Fruit fly (Drosophila melanogaster) whole organism, embryonic: Measurements from ENCODE around the gene CG8892.

Experiments used
- BEAF-32 ChIP-seq: fragments of 200-800 bp; sonication (Bioruptor generic); optimal IDR thresholded peaks from 3 replicates; lab custom pipeline; 2017; ENCODE audit warnings: missing biosample characterization, missing genetic modification characterization, mild to moderate bottlenecking, moderate library complexity, missing genetic modification reagents
- CG12104 ChIP-seq: fragments of 200-800 bp; sonication (Bioruptor generic); optimal IDR thresholded peaks from 3 replicates; lab custom pipeline; 2016; ENCODE audit warnings: missing biosample characterization, missing genetic modification characterization
- CG1603 ChIP-seq: fragments of 200-800 bp; sonication (Bioruptor generic); optimal IDR thresholded peaks from 2 replicates; lab custom pipeline; 2019; ENCODE audit warnings: missing biosample characterization, mild to moderate bottlenecking, missing genetic modification characterization, moderate library complexity
- CG17912 ChIP-seq: fragments of 200-800 bp; sonication (Bioruptor generic); optimal IDR thresholded peaks from 2 replicates; lab custom pipeline; 2018; ENCODE audit warnings: missing biosample characterization, mild to moderate bottlenecking, missing genetic modification characterization
- CG18262 ChIP-seq: fragments of 200-800 bp; optimal IDR thresholded peaks from 3 replicates; lab custom pipeline; 2019; ENCODE audit warnings: missing biosample characterization, mild to moderate bottlenecking, missing genetic modification characterization, moderate library complexity
- CG2712 ChIP-seq: fragments of 200-800 bp; optimal IDR thresholded peaks from 3 replicates; lab custom pipeline; 2019; ENCODE audit warnings: missing biosample characterization, mild to moderate bottlenecking, missing genetic modification characterization, moderate library complexity
- CG3407 ChIP-seq: fragments of 200-800 bp; sonication (Bioruptor generic); optimal IDR thresholded peaks from 2 replicates; lab custom pipeline; 2018; ENCODE audit warnings: missing biosample characterization, mild to moderate bottlenecking, missing genetic modification characterization
- CG34224 ChIP-seq: fragments of 200-800 bp; sonication (Bioruptor generic); IDR thresholded peaks from 3 replicates; pipeline ENCODE4 v1.3.6; 2022; ENCODE audit warnings: missing biosample characterization, missing genetic modification characterization; ENCODE audit not compliant: partially characterized antibody
- CG4282 ChIP-seq: fragments of 200-800 bp; sonication (Bioruptor generic); optimal IDR thresholded peaks from 2 replicates; lab custom pipeline; 2016; ENCODE audit warnings: missing biosample characterization, missing genetic modification characterization
- CG6272 ChIP-seq: fragments of 200-800 bp; sonication (Bioruptor generic); IDR thresholded peaks from 2 replicates; pipeline ENCODE4 v1.3.6; 2022; ENCODE audit warnings: missing biosample characterization, missing genetic modification characterization
- CG6765 ChIP-seq: fragments of 200-800 bp; sonication (Bioruptor generic); optimal IDR thresholded peaks from 3 replicates; lab custom pipeline; 2017; ENCODE audit warnings: missing biosample characterization, mild to moderate bottlenecking, missing genetic modification characterization
- CrebB ChIP-seq: fragments of 200-800 bp; sonication (Bioruptor generic); optimal IDR thresholded peaks from 3 replicates; lab custom pipeline; 2018; ENCODE audit warnings: missing biosample characterization, mild to moderate bottlenecking, missing genetic modification characterization
- Dad ChIP-seq: fragments of 200-800 bp; sonication (Bioruptor generic); optimal IDR thresholded peaks from 3 replicates; lab custom pipeline; 2016; ENCODE audit warnings: missing biosample characterization, missing genetic modification characterization
- Dfd ChIP-seq, 2 experiments: fragments of >200 bp; optimal IDR thresholded peaks; 2 replicates each; lab custom pipeline; 2017; ENCODE audit warnings: missing biosample characterization in 2 of 2, missing genetic modification characterization in 2 of 2
- ERR ChIP-seq: fragments of 200-800 bp; sonication (Bioruptor generic); optimal IDR thresholded peaks from 2 replicates; lab custom pipeline; 2016; ENCODE audit warnings: missing biosample characterization, missing genetic modification characterization
- Nf-YB ChIP-seq: fragments of 200-800 bp; sonication (Bioruptor generic); optimal IDR thresholded peaks from 3 replicates; lab custom pipeline; 2019; ENCODE audit warnings: missing biosample characterization, mild to moderate bottlenecking, missing genetic modification characterization, moderate library complexity
- Oli ChIP-seq: fragments of 200-800 bp; sonication (Bioruptor generic); optimal IDR thresholded peaks from 2 replicates; lab custom pipeline; 2018; ENCODE audit warnings: missing biosample characterization, mild to moderate bottlenecking, missing genetic modification characterization, moderate library complexity
- Rfx ChIP-seq: fragments of 200-800 bp; sonication (Bioruptor generic); IDR thresholded peaks from 2 replicates; pipeline ENCODE4 v1.3.6; 2022; ENCODE audit warnings: missing biosample characterization, missing genetic modification characterization
- Rx ChIP-seq: fragments of 200-800 bp; sonication (Bioruptor generic); IDR thresholded peaks from 2 replicates; pipeline ENCODE4 v1.3.6; 2022; ENCODE audit warnings: missing biosample characterization, missing genetic modification characterization
- ac ChIP-seq: fragments of 200-800 bp; sonication (Bioruptor generic); optimal IDR thresholded peaks from 3 replicates; lab custom pipeline; 2017; ENCODE audit warnings: missing biosample characterization, mild to moderate bottlenecking, missing genetic modification characterization
- al ChIP-seq: fragments of 200-800 bp; sonication (Bioruptor generic); IDR thresholded peaks from 2 replicates; pipeline ENCODE4 v1.3.6; 2022; ENCODE audit warnings: missing biosample characterization, missing genetic modification characterization
- ase ChIP-seq: fragments of 200-800 bp; sonication (Bioruptor generic); IDR thresholded peaks from 3 replicates; pipeline ENCODE4 v1.3.6; 2022; ENCODE audit warnings: missing biosample characterization, missing genetic modification characterization
- cato ChIP-seq: fragments of 200-800 bp; sonication (Bioruptor generic); optimal IDR thresholded peaks from 2 replicates; lab custom pipeline; 2016; ENCODE audit warnings: missing biosample characterization, missing genetic modification characterization, borderline replicate concordance
- dmrt99B ChIP-seq: fragments of 200-800 bp; sonication (Bioruptor generic); optimal IDR thresholded peaks from 2 replicates; lab custom pipeline; 2018; ENCODE audit warnings: missing biosample characterization, mild to moderate bottlenecking, missing genetic modification characterization, moderate library complexity
- fd64A ChIP-seq: fragments of 200-800 bp; sonication (Bioruptor generic); optimal IDR thresholded peaks from 3 replicates; lab custom pipeline; 2018; ENCODE audit warnings: missing biosample characterization, mild to moderate bottlenecking, missing genetic modification characterization
- gem ChIP-seq: fragments of 200-800 bp; sonication (Bioruptor generic); optimal IDR thresholded peaks from 2 replicates; lab custom pipeline; 2019; ENCODE audit warnings: missing biosample characterization, mild to moderate bottlenecking, missing genetic modification characterization, moderate library complexity
- h ChIP-seq: fragments of >200 bp; optimal IDR thresholded peaks from 2 replicates; lab custom pipeline; 2017
- ind ChIP-seq: fragments of 200-800 bp; sonication (Bioruptor generic); optimal IDR thresholded peaks from 3 replicates; lab custom pipeline; 2016; ENCODE audit warnings: missing biosample characterization, missing genetic modification characterization
- insv ChIP-seq, 2 experiments: fragments of 200-800 bp; sonication (Bioruptor generic); optimal IDR thresholded peaks; 3 replicates each; lab custom pipeline; 2016 to 2018; ENCODE audit warnings: missing biosample characterization in 2 of 2, missing genetic modification characterization in 2 of 2
- kay ChIP-seq: fragments of 200-800 bp; sonication (Bioruptor generic); optimal IDR thresholded peaks from 2 replicates; lab custom pipeline; 2016; ENCODE audit warnings: missing biosample characterization, missing genetic modification characterization
- mirr ChIP-seq: fragments of 200-800 bp; sonication (Bioruptor generic); optimal IDR thresholded peaks from 3 replicates; lab custom pipeline; 2018; ENCODE audit warnings: missing biosample characterization, mild to moderate bottlenecking, missing genetic modification characterization
- nau ChIP-seq: fragments of 200-800 bp; sonication (Bioruptor generic); optimal IDR thresholded peaks from 3 replicates; lab custom pipeline; 2017; ENCODE audit warnings: missing biosample characterization, mild to moderate bottlenecking, missing genetic modification characterization, missing genetic modification reagents
- nerfin-2 ChIP-seq: fragments of 200-800 bp; sonication (Bioruptor generic); IDR thresholded peaks from 2 replicates; pipeline ENCODE4 v1.3.6; 2022; ENCODE audit warnings: missing biosample characterization, missing genetic modification characterization; ENCODE audit not compliant: partially characterized antibody
- nmo ChIP-seq: fragments of 200-800 bp; sonication (Bioruptor generic); optimal IDR thresholded peaks from 2 replicates; lab custom pipeline; 2018; ENCODE audit warnings: missing biosample characterization, mild to moderate bottlenecking, missing genetic modification characterization, moderate library complexity
- pfk ChIP-seq: fragments of 200-800 bp; sonication (Bioruptor generic); optimal IDR thresholded peaks from 2 replicates; lab custom pipeline; 2018; ENCODE audit warnings: missing biosample characterization, mild to moderate bottlenecking, missing genetic modification characterization, moderate library complexity
- phol ChIP-seq: fragments of 200-800 bp; sonication (Bioruptor generic); optimal IDR thresholded peaks from 3 replicates; lab custom pipeline; 2018; ENCODE audit warnings: missing biosample characterization, mild to moderate bottlenecking, missing genetic modification characterization, moderate library complexity
- psq ChIP-seq: fragments of 200-800 bp; sonication (Bioruptor generic); optimal IDR thresholded peaks from 2 replicates; lab custom pipeline; 2017; ENCODE audit warnings: missing biosample characterization, missing genetic modification characterization
- pum ChIP-seq: fragments of 200-800 bp; sonication (Bioruptor generic); optimal IDR thresholded peaks from 2 replicates; lab custom pipeline; 2016; ENCODE audit warnings: missing biosample characterization, missing genetic modification characterization
- pzg ChIP-seq: fragments of 200-800 bp; sonication (Bioruptor generic); optimal IDR thresholded peaks from 3 replicates; lab custom pipeline; 2018; ENCODE audit warnings: missing biosample characterization, mild to moderate bottlenecking, missing genetic modification characterization, moderate library complexity
- rib ChIP-seq: fragments of 200-800 bp; sonication (Bioruptor generic); IDR thresholded peaks from 2 replicates; pipeline ENCODE4 v1.3.6; 2022; ENCODE audit warnings: missing biosample characterization, missing genetic modification characterization
- scrt ChIP-seq: fragments of 200-800 bp; sonication (Bioruptor generic); optimal IDR thresholded peaks from 2 replicates; lab custom pipeline; 2018; ENCODE audit warnings: missing biosample characterization, mild to moderate bottlenecking, missing genetic modification characterization, moderate library complexity
- slou ChIP-seq: fragments of 200-800 bp; sonication (Bioruptor generic); optimal IDR thresholded peaks from 3 replicates; lab custom pipeline; 2016; ENCODE audit warnings: missing biosample characterization, missing genetic modification characterization
- ssp ChIP-seq: fragments of 200-800 bp; sonication (Bioruptor generic); IDR thresholded peaks from 2 replicates; pipeline ENCODE4 v1.3.6; 2022; ENCODE audit warnings: missing biosample characterization, missing genetic modification characterization
- tin ChIP-seq: fragments of 200-800 bp; sonication (Bioruptor generic); optimal IDR thresholded peaks from 3 replicates; lab custom pipeline; 2016; ENCODE audit warnings: missing biosample characterization, missing genetic modification characterization
- tll ChIP-seq, 2 experiments: fragments of 200-800 bp in 1 of 2; fragments of >200 bp in 1 of 2; sonication (Bioruptor generic) in 1 of 2; optimal IDR thresholded peaks; 2 replicates each; lab custom pipeline; 2017 to 2019; ENCODE audit warnings: missing biosample characterization in 2 of 2, missing genetic modification characterization in 2 of 2, mild to moderate bottlenecking in 1 of 2, moderate library complexity in 1 of 2
- trh ChIP-seq: fragments of 200-800 bp; sonication (Bioruptor generic); optimal IDR thresholded peaks from 2 replicates; lab custom pipeline; 2016; ENCODE audit warnings: missing biosample characterization, missing genetic modification characterization
- vfl ChIP-seq: fragments of 200-800 bp; sonication (Bioruptor generic); optimal IDR thresholded peaks from 2 replicates; lab custom pipeline; 2016; ENCODE audit warnings: missing biosample characterization, missing genetic modification characterization
- z ChIP-seq: fragments of 200-800 bp; sonication (Bioruptor generic); IDR thresholded peaks from 3 replicates; pipeline ENCODE4 v1.3.6; 2022; ENCODE audit warnings: missing biosample characterization, missing genetic modification characterization
- zf30C ChIP-seq: fragments of 200-800 bp; sonication (Bioruptor generic); optimal IDR thresholded peaks from 3 replicates; lab custom pipeline; 2018; ENCODE audit warnings: missing biosample characterization, mild to moderate bottlenecking, missing genetic modification characterization

Gene CG8892

dm6 chr2L:4976988-4977551, 4.3 kb downstream of the CG8892 start, which contains the start of the genes Gmd and CG3792 (continued):
- peak; percentile 97 for TF ChIP-seq CG2712 (tag; lab: Kevin White, UChicago)
- peak; percentile 96 for TF ChIP-seq phol (tag; lab: Kevin White, UChicago)
- peak; percentile 90 for TF ChIP-seq nau (GFP tag; lab: Kevin White, UChicago)
- peak; percentile 90 for TF ChIP-seq ERR (GFP tag; lab: Kevin White, UChicago)
- TF ChIP-seq pum (GFP tag; lab: Kevin White, UChicago) = peak; percentile 94
- peak; percentile 94 for TF ChIP-seq ase
- peak; percentile 78 for TF ChIP-seq CG3407 (GFP tag; lab: Kevin White, UChicago)
- TF ChIP-seq al (GFP tag; lab: Robert Waterston, UW) = peak; percentile 96
- TF ChIP-seq Rfx (GFP tag; lab: Robert Waterston, UW) = peak; percentile 97
- peak; percentile 91 for TF ChIP-seq ssp (GFP tag; lab: Robert Waterston, UW)
- no peak for TF ChIP-seq Dfd (GFP tag; optimal IDR thresholded peaks at IDR 0.05; lab: Kevin White, UChicago)
- TF ChIP-seq pfk (GFP tag; lab: Kevin White, UChicago) = peak; percentile 56
- peak; percentile 93 for TF ChIP-seq CG12104 (GFP tag; lab: Kevin White, UChicago)
- peak; percentile 96 for TF ChIP-seq CG4282
- peak; percentile 92 for TF ChIP-seq Rx (GFP tag; lab: Robert Waterston, UW)
- peak; percentile 90 for TF ChIP-seq CG6765 (GFP tag; lab: Kevin White, UChicago)
- peak; percentile 97 for TF ChIP-seq CG18262 (tag; lab: Kevin White, UChicago)
- TF ChIP-seq mirr (GFP tag; lab: Kevin White, UChicago) = peak; percentile 83
- TF ChIP-seq psq (GFP tag; lab: Kevin White, UChicago) = peak; percentile 69
- TF ChIP-seq h (lab: Kevin White, UChicago) = no peak
- TF ChIP-seq CrebB = peak; percentile 77
- TF ChIP-seq nmo (GFP tag; lab: Kevin White, UChicago) = peak; percentile 97
- TF ChIP-seq Nf-YB = peak; percentile 82
- peak; percentile 83 for TF ChIP-seq trh
- peak; percentile 93 for TF ChIP-seq tin
- peak; percentile 54 for TF ChIP-seq fd64A (GFP tag; lab: Kevin White, UChicago)
- peak; percentile 96 for TF ChIP-seq CG6272
- peak; percentile 96 for TF ChIP-seq kay (GFP tag; lab: Kevin White, UChicago)
- TF ChIP-seq Dad = peak; percentile 94
- peak; percentile 2 for TF ChIP-seq zf30C (GFP tag; lab: Kevin White, UChicago)
- peak; percentile 91 for TF ChIP-seq cato (GFP tag; lab: Kevin White, UChicago)
- TF ChIP-seq tll (GFP tag; optimal IDR thresholded peaks at IDR 0.05; lab: Kevin White, UChicago) = peak; percentile 14 to 44
- TF ChIP-seq pzg (GFP tag; lab: Kevin White, UChicago) = peak; percentile 57
- TF ChIP-seq rib (GFP tag; lab: Robert Waterston, UW) = peak; percentile 96
- peak in 1 of 2 experiments; percentile 77 for TF ChIP-seq insv (GFP tag; optimal IDR thresholded peaks at IDR 0.05; lab: Kevin White, UChicago)
- TF ChIP-seq CG34224 (GFP tag; lab: Robert Waterston, UW) = peak; percentile 89
- peak; percentile 92 for TF ChIP-seq nerfin-2 (GFP tag; lab: Robert Waterston, UW)
- peak; percentile 35; the same call in 1 of the 3 replicates for TF ChIP-seq z (GFP tag; lab: Robert Waterston, UW)
- TF ChIP-seq slou (GFP tag; lab: Kevin White, UChicago) = peak; percentile 92
- TF ChIP-seq gem (tag; lab: Kevin White, UChicago) = peak; percentile 95
- peak; percentile 84 for TF ChIP-seq BEAF-32 (GFP tag; lab: Kevin White, UChicago)
- TF ChIP-seq Oli (tag; lab: Kevin White, UChicago) = peak; percentile 94
- peak; percentile 97 for TF ChIP-seq ind (GFP tag; lab: Kevin White, UChicago)
- no peak for TF ChIP-seq dmrt99B (tag; lab: Kevin White, UChicago)
- no peak for TF ChIP-seq scrt (GFP tag; lab: Kevin White, UChicago)
- TF ChIP-seq vfl (GFP tag; lab: Kevin White, UChicago) = peak; percentile 93
- peak; percentile 64 for TF ChIP-seq CG17912 (GFP tag; lab: Kevin White, UChicago)
- peak; percentile 71 for TF ChIP-seq CG1603 (tag; lab: Kevin White, UChicago)
- TF ChIP-seq ac (GFP tag; lab: Kevin White, UChicago) = peak; percentile 73
